Worm (Caenorhabditis elegans) whole organism, L1 larva: ENCODE measurements around the gene F01F1.3.

Experiments used
- C16A3.4 ChIP-seq: fragments of 150-350 bp; optimal IDR thresholded peaks from 2 replicates; lab custom pipeline; 2014; ENCODE audit warnings: missing biosample characterization, missing genetic modification characterization
- Y116A8C.19 ChIP-seq: sonication (generic microtip); optimal IDR thresholded peaks from 2 replicates; lab custom pipeline; 2016; ENCODE audit warnings: missing compliant biosample characterization, missing genetic modification characterization, borderline replicate concordance
- aha-1 ChIP-seq: fragments of 150-350 bp; optimal IDR thresholded peaks from 2 replicates; lab custom pipeline; 2014; ENCODE audit warnings: missing biosample characterization, missing genetic modification characterization
- aly-2 ChIP-seq: fragments of 150-350 bp; optimal IDR thresholded peaks from 2 replicates; lab custom pipeline; 2014; ENCODE audit warnings: missing biosample characterization, missing genetic modification characterization
- ama-1 ChIP-seq: fragments of 150-350 bp; optimal IDR thresholded peaks from 2 replicates; lab custom pipeline; 2014
- blmp-1 ChIP-seq: fragments of 150-350 bp; optimal IDR thresholded peaks from 2 replicates; lab custom pipeline; 2014; ENCODE audit warnings: missing biosample characterization, missing genetic modification characterization
- ceh-88 ChIP-seq: fragments of 200-800 bp; sonication (Bioruptor generic); IDR thresholded peaks from 2 replicates; pipeline ENCODE4 v1.3.6; 2022; ENCODE audit warnings: missing genetic modification characterization, missing compliant biosample characterization
- ceh-90 ChIP-seq: sonication (generic microtip); optimal IDR thresholded peaks from 2 replicates; lab custom pipeline; 2016; ENCODE audit warnings: missing genetic modification characterization, missing compliant biosample characterization
- ces-1 ChIP-seq: fragments of 150-350 bp; optimal IDR thresholded peaks from 2 replicates; lab custom pipeline; 2014; ENCODE audit warnings: missing biosample characterization, missing genetic modification reagents, missing genetic modification characterization
- dpl-1 ChIP-seq, 3 experiments: fragments of 150-350 bp in 2 of 3; sonication (generic microtip) in 1 of 3; optimal IDR thresholded peaks; 2 replicates each; lab custom pipeline; 2014 to 2017; ENCODE audit warnings: missing biosample characterization in 3 of 3, missing genetic modification characterization in 3 of 3, missing genetic modification reagents in 3 of 3
- efl-3 ChIP-seq: fragments of 200-800 bp; sonication (Bioruptor generic); optimal IDR thresholded peaks from 2 replicates; lab custom pipeline; 2018; ENCODE audit warnings: mild to moderate bottlenecking, missing genetic modification characterization, missing compliant biosample characterization
- egl-13 ChIP-seq: sonication (generic microtip); optimal IDR thresholded peaks from 2 replicates; lab custom pipeline; 2016; ENCODE audit warnings: missing genotype, missing genetic modification reagents, missing genetic modification characterization, missing compliant biosample characterization
- egl-27 ChIP-seq, 2 experiments: fragments of 150-350 bp in 1 of 2; sonication (generic microtip); optimal IDR thresholded peaks; 3 replicates each; lab custom pipeline; 2017 to 2018; ENCODE audit warnings: missing biosample characterization in 2 of 2, missing genetic modification characterization in 2 of 2, missing genetic modification reagents in 2 of 2
- elt-2 ChIP-seq: sonication (generic microtip); optimal IDR thresholded peaks from 2 replicates; lab custom pipeline; 2016; ENCODE audit warnings: missing genetic modification characterization, mild to moderate bottlenecking, inconsistent platforms, missing compliant biosample characterization, missing genetic modification reagents
- elt-3 ChIP-seq, 6 experiments: fragments of 150-350 bp in 1 of 6; sonication (generic microtip); optimal IDR thresholded peaks; 2 replicates each; lab custom pipeline; 2017 to 2018; ENCODE audit warnings: missing biosample characterization in 6 of 6, missing genetic modification characterization in 6 of 6, inconsistent platforms in 1 of 6
- fkh-8 ChIP-seq: sonication (generic microtip); optimal IDR thresholded peaks from 2 replicates; lab custom pipeline; 2016; ENCODE audit warnings: mild to moderate bottlenecking, missing genetic modification characterization, missing compliant biosample characterization
- fos-1 ChIP-seq: fragments of 150-350 bp; optimal IDR thresholded peaks from 2 replicates; lab custom pipeline; 2014; ENCODE audit warnings: missing biosample characterization, missing genetic modification characterization
- grh-1 ChIP-seq: fragments of 200-800 bp; sonication (Bioruptor generic); IDR thresholded peaks from 2 replicates; pipeline ENCODE4 v1.3.6; 2022; ENCODE audit warnings: missing genetic modification reagents, missing genetic modification characterization, missing compliant biosample characterization
- hlh-17 ChIP-seq: fragments of 200-800 bp; sonication (Bioruptor generic); optimal IDR thresholded peaks from 2 replicates; lab custom pipeline; 2018; ENCODE audit warnings: missing genetic modification characterization, mild to moderate bottlenecking, missing compliant biosample characterization, moderate library complexity, borderline replicate concordance
- hlh-4 ChIP-seq: sonication (generic microtip); optimal IDR thresholded peaks from 2 replicates; lab custom pipeline; 2016; ENCODE audit warnings: mild to moderate bottlenecking, missing genetic modification characterization, missing compliant biosample characterization
- hpl-2 ChIP-seq: fragments of 150-350 bp; optimal IDR thresholded peaks from 2 replicates; lab custom pipeline; 2014; ENCODE audit warnings: missing biosample characterization, missing genetic modification reagents, missing genetic modification characterization
- isw-1 ChIP-seq: fragments of 200-800 bp; sonication (Bioruptor generic); IDR thresholded peaks from 2 replicates; pipeline ENCODE4 v1.3.6; 2022; ENCODE audit warnings: missing genetic modification characterization, missing compliant biosample characterization
- jun-1 ChIP-seq: fragments of 150-350 bp; optimal IDR thresholded peaks from 2 replicates; lab custom pipeline; 2014; ENCODE audit warnings: missing biosample characterization, missing genetic modification reagents, missing genetic modification characterization
- lin-14 ChIP-seq: fragments of 200-800 bp; sonication (Bioruptor generic); optimal IDR thresholded peaks from 2 replicates; lab custom pipeline; 2018; ENCODE audit warnings: mild to moderate bottlenecking, missing genetic modification characterization, moderate library complexity, missing compliant biosample characterization
- lin-15B ChIP-seq: fragments of 150-350 bp; sonication (generic microtip); optimal IDR thresholded peaks from 3 replicates; lab custom pipeline; 2014; ENCODE audit warnings: missing biosample characterization, missing genetic modification characterization
- lin-35 ChIP-seq, 2 experiments: fragments of 150-350 bp; optimal IDR thresholded peaks; 2 replicates each; lab custom pipeline; 2014; ENCODE audit warnings: missing biosample characterization in 2 of 2, missing genetic modification characterization in 2 of 2, missing genetic modification reagents in 2 of 2
- lin-39 ChIP-seq: fragments of 150-350 bp; optimal IDR thresholded peaks from 2 replicates; lab custom pipeline; 2014; ENCODE audit warnings: missing biosample characterization, missing genetic modification reagents, missing genetic modification characterization
- lsy-2 ChIP-seq, 2 experiments: fragments of 150-350 bp; optimal IDR thresholded peaks; 2 replicates each; lab custom pipeline; 2014; ENCODE audit warnings: missing biosample characterization in 2 of 2, missing genetic modification characterization in 2 of 2
- mdl-1 ChIP-seq, 2 experiments: fragments of 150-350 bp; optimal IDR thresholded peaks; 2 replicates each; lab custom pipeline; 2014 to 2017; ENCODE audit warnings: missing biosample characterization in 2 of 2, missing genetic modification characterization in 2 of 2, inconsistent platforms in 1 of 2
- mef-2 ChIP-seq: fragments of 150-350 bp; optimal IDR thresholded peaks from 2 replicates; lab custom pipeline; 2014; ENCODE audit warnings: missing biosample characterization, missing genetic modification characterization
- mep-1 ChIP-seq: fragments of 150-350 bp; optimal IDR thresholded peaks from 2 replicates; lab custom pipeline; 2014; ENCODE audit warnings: missing biosample characterization, missing genetic modification characterization
- nhr-11 ChIP-seq: fragments of 150-350 bp; optimal IDR thresholded peaks from 2 replicates; lab custom pipeline; 2014; ENCODE audit warnings: missing biosample characterization, missing genetic modification characterization
- nhr-12 ChIP-seq: sonication (generic microtip); optimal IDR thresholded peaks from 2 replicates; lab custom pipeline; 2017; ENCODE audit warnings: missing biosample characterization, missing genetic modification characterization
- nhr-19 ChIP-seq: fragments of 200-800 bp; sonication (Bioruptor generic); conservative IDR thresholded peaks from 2 replicates; pipeline ENCODE4 v1.3.6; 2022; ENCODE audit warnings: missing genetic modification characterization, missing compliant biosample characterization
- nhr-20 ChIP-seq: sonication (generic microtip); optimal IDR thresholded peaks from 2 replicates; lab custom pipeline; 2016; ENCODE audit warnings: mild to moderate bottlenecking, missing genetic modification characterization, missing compliant biosample characterization
- nhr-71 ChIP-seq: sonication (generic microtip); optimal IDR thresholded peaks from 2 replicates; lab custom pipeline; 2016; ENCODE audit warnings: mild to moderate bottlenecking, missing genetic modification characterization, moderate library complexity, missing compliant biosample characterization
- nhr-77 ChIP-seq: fragments of 150-350 bp; optimal IDR thresholded peaks from 2 replicates; lab custom pipeline; 2014; ENCODE audit warnings: missing biosample characterization, missing genetic modification characterization
- nhr-84 ChIP-seq: sonication (generic microtip); optimal IDR thresholded peaks from 2 replicates; lab custom pipeline; 2017; ENCODE audit warnings: missing biosample characterization, missing genetic modification characterization
- nhr-85 ChIP-seq: sonication (generic microtip); peaks from one replicate; lab custom pipeline; 2016; ENCODE audit warnings: missing genetic modification characterization, inconsistent platforms, missing compliant biosample characterization
- nhr-90 ChIP-seq: sonication (generic microtip); optimal IDR thresholded peaks from 2 replicates; lab custom pipeline; 2016; ENCODE audit warnings: mild to moderate bottlenecking, missing genetic modification characterization, missing compliant biosample characterization; ENCODE audit not compliant: poor library complexity
- pqm-1 ChIP-seq: sonication (generic microtip); optimal IDR thresholded peaks from 3 replicates; lab custom pipeline; 2017; ENCODE audit warnings: missing biosample characterization, missing genetic modification characterization
- rnt-1 ChIP-seq: sonication (generic microtip); optimal IDR thresholded peaks from 2 replicates; lab custom pipeline; 2016; ENCODE audit warnings: mild to moderate bottlenecking, missing genetic modification characterization, moderate library complexity, missing compliant biosample characterization
- snpc-4 ChIP-seq: fragments of 150-350 bp; optimal IDR thresholded peaks from 2 replicates; lab custom pipeline; 2014; ENCODE audit warnings: missing biosample characterization, missing genetic modification characterization
- snu-23 ChIP-seq: sonication (generic microtip); optimal IDR thresholded peaks from 2 replicates; lab custom pipeline; 2016; ENCODE audit warnings: missing genetic modification characterization, missing compliant biosample characterization
- sox-4 ChIP-seq: sonication (generic microtip); optimal IDR thresholded peaks from 2 replicates; lab custom pipeline; 2016; ENCODE audit warnings: missing genetic modification characterization, missing compliant biosample characterization
- tbx-2 ChIP-seq: sonication (generic microtip); optimal IDR thresholded peaks from 2 replicates; lab custom pipeline; 2016; ENCODE audit warnings: missing genetic modification characterization, missing compliant biosample characterization
- tlp-1 ChIP-seq: fragments of 150-350 bp; optimal IDR thresholded peaks from 2 replicates; lab custom pipeline; 2014; ENCODE audit warnings: missing biosample characterization, missing genetic modification characterization
- unc-62 ChIP-seq: fragments of 150-350 bp; optimal IDR thresholded peaks from 2 replicates; lab custom pipeline; 2014; ENCODE audit warnings: missing biosample characterization, missing genetic modification reagents, missing genetic modification characterization
- xbp-1 ChIP-seq: sonication (generic microtip); optimal IDR thresholded peaks from 2 replicates; lab custom pipeline; 2016; ENCODE audit warnings: missing genetic modification characterization, missing compliant biosample characterization
- zag-1 ChIP-seq: fragments of 150-350 bp; optimal IDR thresholded peaks from 2 replicates; lab custom pipeline; 2014; ENCODE audit warnings: missing biosample characterization, missing genetic modification characterization

The F01F1.3 gene

ce11 chrIII:5839147-5839546 is 32.6 kb upstream of the F01F1.3 start:
- TF ChIP-seq nhr-19 (GFP tag; lab: Robert Waterston, UW) (no peak), rnt-1 (no peak), fos-1 (tag; lab: Kevin White, UChicago) (no peak), ceh-88 (GFP tag; lab: Robert Waterston, UW) (no peak), tlp-1 (no peak), dpl-1 (GFP tag; optimal IDR thresholded peaks at IDR 0.05; lab: Kevin White, UChicago) (peak in 1 of 3 experiments; percentile 7), lin-15B (tag; lab: Kevin White, UChicago) (no peak), hlh-4 (no peak), nhr-20 (tag; lab: Kevin White, UChicago) (peak; percentile 35), nhr-11 (tag; lab: Kevin White, UChicago) (no peak), hlh-17 (no peak), zag-1 (tag; lab: Kevin White, UChicago) (no peak), grh-1 (GFP tag; lab: Robert Waterston, UW) (no peak), ceh-90 (tag; lab: Kevin White, UChicago) (no peak), tbx-2 (tag; lab: Kevin White, UChicago) (peak; percentile 21), C16A3.4 (tag; lab: Kevin White, UChicago) (no peak), nhr-12 (tag; lab: Kevin White, UChicago) (no peak), sox-4 (no peak), nhr-90 (tag; lab: Kevin White, UChicago) (peak; percentile 53), xbp-1 (tag; lab: Kevin White, UChicago) (no peak), lin-39 (no peak), hpl-2 (GFP tag; lab: Kevin White, UChicago) (peak; percentile 24), mdl-1 (tag; optimal IDR thresholded peaks at IDR 0.05; lab: Kevin White, UChicago) (no peak), lsy-2 (tag; optimal IDR thresholded peaks at IDR 0.05; lab: Kevin White, UChicago) (peak; percentile 21 to 49), elt-3 (tag; optimal IDR thresholded peaks at IDR 0.05; lab: Kevin White, UChicago) (peak in 3 of 6 experiments; percentile 5 to 85 (median 78)), ces-1 (no peak), jun-1 (no peak), lin-35 (GFP tag; optimal IDR thresholded peaks at IDR 0.05; lab: Kevin White, UChicago) (peak in 1 of 2 experiments; percentile 41), mef-2 (tag; lab: Kevin White, UChicago) (no peak), isw-1 (GFP tag; lab: Robert Waterston, UW) (no peak), mep-1 (peak; percentile 28), nhr-84 (no peak), snpc-4 (no peak), ama-1 (lab: Kevin White, UChicago) (no peak), snu-23 (GFP tag; lab: Kevin White, UChicago) (peak; percentile 9), elt-2 (tag; lab: Kevin White, UChicago) (peak; percentile 75), fkh-8 (no peak), blmp-1 (tag; lab: Kevin White, UChicago) (no peak), Y116A8C.19 (tag; lab: Kevin White, UChicago) (no peak), egl-13 (tag; lab: Kevin White, UChicago) (no peak), aha-1 (tag; lab: Kevin White, UChicago) (no peak), unc-62 (no peak), nhr-77 (tag; lab: Kevin White, UChicago) (no peak), nhr-71 (tag; lab: Kevin White, UChicago) (peak; percentile 59), efl-3 (no peak), egl-27 (tag; optimal IDR thresholded peaks at IDR 0.05; lab: Kevin White, UChicago) (no peak), nhr-85 (tag; lab: Kevin White, UChicago) (peak; percentile 72), lin-14 (peak; percentile 25), aly-2 (tag; lab: Kevin White, UChicago) (no peak), pqm-1 (tag; lab: Kevin White, UChicago) (no peak)
